Fruit fly (Drosophila melanogaster) whole organism, embryonic: ENCODE results near the gene Enoph.

Experiments used
- ATbp ChIP-seq: fragments of 200-800 bp; sonication (Bioruptor generic); optimal IDR thresholded peaks from 2 replicates; lab custom pipeline; 2017; ENCODE audit warnings: missing biosample characterization, mild to moderate bottlenecking, missing genetic modification characterization, missing genetic modification reagents
- BEAF-32 ChIP-seq: fragments of 200-800 bp; sonication (Bioruptor generic); optimal IDR thresholded peaks from 3 replicates; lab custom pipeline; 2017; ENCODE audit warnings: missing biosample characterization, missing genetic modification characterization, mild to moderate bottlenecking, moderate library complexity, missing genetic modification reagents
- CG11093 ChIP-seq: fragments of 200-800 bp; sonication (Bioruptor generic); IDR thresholded peaks from 3 replicates; pipeline ENCODE4 v1.3.6; 2022; ENCODE audit warnings: missing biosample characterization, missing genetic modification characterization
- CG11456 ChIP-seq: fragments of 200-800 bp; sonication (Bioruptor generic); IDR thresholded peaks from 3 replicates; pipeline ENCODE4 v1.3.6; 2022; ENCODE audit warnings: missing biosample characterization, missing genetic modification characterization
- CG12659 ChIP-seq: fragments of 200-800 bp; sonication (Bioruptor generic); optimal IDR thresholded peaks from 3 replicates; lab custom pipeline; 2017; ENCODE audit warnings: mild to moderate bottlenecking, missing biosample characterization, missing genetic modification reagents, missing genetic modification characterization
- CG14014 ChIP-seq: fragments of 200-800 bp; sonication (Bioruptor generic); IDR thresholded peaks from 2 replicates; pipeline ENCODE4 v1.3.6; 2022; ENCODE audit warnings: missing biosample characterization, missing genetic modification characterization
- CG14710 ChIP-seq: fragments of 200-800 bp; sonication (Bioruptor generic); optimal IDR thresholded peaks from 3 replicates; lab custom pipeline; 2019; ENCODE audit warnings: missing biosample characterization, mild to moderate bottlenecking, missing genetic modification characterization, moderate library complexity
- CG1647 ChIP-seq: fragments of 200-800 bp; sonication (Bioruptor generic); optimal IDR thresholded peaks from 3 replicates; lab custom pipeline; 2016; ENCODE audit warnings: missing biosample characterization, missing genetic modification characterization
- CG17385 ChIP-seq: fragments of 200-800 bp; sonication (Bioruptor generic); optimal IDR thresholded peaks from 3 replicates; lab custom pipeline; 2018; ENCODE audit warnings: missing biosample characterization, mild to moderate bottlenecking, missing genetic modification characterization
- CG17568 ChIP-seq: fragments of 200-800 bp; sonication (Bioruptor generic); optimal IDR thresholded peaks from 2 replicates; lab custom pipeline; 2018; ENCODE audit warnings: missing biosample characterization, mild to moderate bottlenecking, missing genetic modification characterization, moderate library complexity
- CG1792 ChIP-seq: fragments of 200-800 bp; sonication (Bioruptor generic); optimal IDR thresholded peaks from 2 replicates; lab custom pipeline; 2016; ENCODE audit warnings: missing biosample characterization, missing genetic modification characterization
- CG2678 ChIP-seq: fragments of 200-800 bp; sonication (Bioruptor generic); optimal IDR thresholded peaks from 3 replicates; lab custom pipeline; 2019; ENCODE audit warnings: missing biosample characterization, mild to moderate bottlenecking, missing genetic modification characterization, moderate library complexity
- CG30431 ChIP-seq: fragments of 200-800 bp; sonication (Bioruptor generic); optimal IDR thresholded peaks from 2 replicates; lab custom pipeline; 2017; ENCODE audit warnings: missing biosample characterization, missing genetic modification characterization
- CG3065 ChIP-seq: fragments of 200-800 bp; sonication (Bioruptor generic); optimal IDR thresholded peaks from 2 replicates; lab custom pipeline; 2016; ENCODE audit warnings: missing biosample characterization, missing genetic modification characterization
- CG31441 ChIP-seq: fragments of 200-800 bp; sonication (Bioruptor generic); IDR thresholded peaks from 2 replicates; pipeline ENCODE4 v1.3.6; 2022; ENCODE audit warnings: missing biosample characterization, missing genetic modification characterization
- CG5245 ChIP-seq: fragments of 200-800 bp; sonication (Bioruptor generic); optimal IDR thresholded peaks from 3 replicates; lab custom pipeline; 2016; ENCODE audit warnings: missing biosample characterization, missing genetic modification characterization
- CG7357 ChIP-seq: fragments of 200-800 bp; sonication (Bioruptor generic); IDR thresholded peaks from 3 replicates; pipeline ENCODE4 v1.3.6; 2022; ENCODE audit warnings: missing biosample characterization, missing genetic modification characterization
- CkIIα-i1 ChIP-seq: fragments of 200-800 bp; sonication (Bioruptor generic); IDR thresholded peaks from 2 replicates; pipeline ENCODE4 v1.3.6; 2022; ENCODE audit warnings: missing biosample characterization, missing genetic modification characterization
- Deaf1 ChIP-seq: fragments of 200-800 bp; optimal IDR thresholded peaks from 3 replicates; lab custom pipeline; 2019; ENCODE audit warnings: missing biosample characterization, mild to moderate bottlenecking, missing genetic modification characterization, moderate library complexity
- Dp ChIP-seq: fragments of 200-800 bp; sonication (Bioruptor generic); optimal IDR thresholded peaks from 2 replicates; lab custom pipeline; 2018; ENCODE audit warnings: missing biosample characterization, mild to moderate bottlenecking, missing genetic modification characterization, moderate library complexity
- Ets97D ChIP-seq: fragments of 200-800 bp; sonication (Bioruptor generic); optimal IDR thresholded peaks from 3 replicates; lab custom pipeline; 2016; ENCODE audit warnings: missing biosample characterization, missing genetic modification characterization
- GATAe ChIP-seq: fragments of 200-800 bp; sonication (Bioruptor generic); conservative IDR thresholded peaks from 2 replicates; pipeline ENCODE4 v1.3.6; 2022; ENCODE audit warnings: missing biosample characterization, missing genetic modification characterization
- HLH54F ChIP-seq: fragments of 200-800 bp; sonication (Bioruptor generic); optimal IDR thresholded peaks from 3 replicates; lab custom pipeline; 2016; ENCODE audit warnings: missing biosample characterization, missing genetic modification characterization
- Hand ChIP-seq: fragments of 200-800 bp; sonication (Bioruptor generic); optimal IDR thresholded peaks from 2 replicates; lab custom pipeline; 2017; ENCODE audit warnings: mild to moderate bottlenecking, missing biosample characterization, missing genetic modification reagents, missing genetic modification characterization
- Lim3 ChIP-seq: fragments of 200-800 bp; sonication (Bioruptor generic); IDR thresholded peaks from 2 replicates; pipeline ENCODE4 v1.3.6; 2022; ENCODE audit warnings: missing biosample characterization, missing genetic modification characterization
- MBD-R2 ChIP-seq: fragments of 200-800 bp; sonication (Bioruptor generic); IDR thresholded peaks from 2 replicates; pipeline ENCODE4 v1.3.6; 2022; ENCODE audit warnings: missing biosample characterization, missing genetic modification characterization
- NFAT ChIP-seq: fragments of 200-800 bp; sonication (Bioruptor generic); IDR thresholded peaks from 2 replicates; pipeline ENCODE4 v1.3.6; 2022; ENCODE audit warnings: missing biosample characterization, missing genetic modification characterization
- Sox100B ChIP-seq: fragments of 200-800 bp; sonication (Bioruptor generic); optimal IDR thresholded peaks from 3 replicates; lab custom pipeline; 2018; ENCODE audit warnings: missing biosample characterization, mild to moderate bottlenecking, missing genetic modification characterization
- Tbp ChIP-seq: fragments of >200 bp; optimal IDR thresholded peaks from 2 replicates; lab custom pipeline; 2018; ENCODE audit warnings: missing biosample characterization, missing genetic modification characterization
- Xbp1 ChIP-seq: fragments of 200-800 bp; sonication (Bioruptor generic); optimal IDR thresholded peaks from 3 replicates; lab custom pipeline; 2016; ENCODE audit warnings: missing biosample characterization, mild to moderate bottlenecking, missing genetic modification characterization
- amos ChIP-seq: fragments of 200-800 bp; sonication (Bioruptor generic); IDR thresholded peaks from 2 replicates; pipeline ENCODE4 v1.3.6; 2022; ENCODE audit warnings: missing biosample characterization, missing genetic modification characterization; ENCODE audit not compliant: partially characterized antibody
- bsh ChIP-seq, 2 experiments: fragments of 200-800 bp; sonication (Bioruptor generic); optimal IDR thresholded peaks; 2 replicates each; lab custom pipeline; 2017 to 2018; ENCODE audit warnings: mild to moderate bottlenecking in 2 of 2, missing biosample characterization in 2 of 2, missing genetic modification characterization in 2 of 2, moderate library complexity in 1 of 2
- ci ChIP-seq: fragments of 200-800 bp; sonication (Bioruptor generic); IDR thresholded peaks from 3 replicates; pipeline ENCODE4 v1.3.6; 2022; ENCODE audit warnings: missing biosample characterization, missing genetic modification characterization
- corto ChIP-seq: fragments of 200-800 bp; sonication (Bioruptor generic); optimal IDR thresholded peaks from 2 replicates; lab custom pipeline; 2016; ENCODE audit warnings: missing biosample characterization, mild to moderate bottlenecking, missing genetic modification characterization, moderate library complexity
- cwo ChIP-seq: fragments of 200-800 bp; sonication (Bioruptor generic); optimal IDR thresholded peaks from 3 replicates; lab custom pipeline; 2017; ENCODE audit warnings: missing biosample characterization, missing genetic modification characterization, mild to moderate bottlenecking, moderate library complexity, missing genetic modification reagents
- dan ChIP-seq: fragments of 200-800 bp; sonication (Bioruptor generic); IDR thresholded peaks from 2 replicates; pipeline ENCODE4 v1.3.6; 2022; ENCODE audit warnings: missing biosample characterization, missing genetic modification characterization
- disco-r ChIP-seq: fragments of 200-800 bp; sonication (Bioruptor generic); optimal IDR thresholded peaks from 2 replicates; lab custom pipeline; 2016; ENCODE audit warnings: missing biosample characterization, missing genetic modification characterization
- dmrt99B ChIP-seq: fragments of 200-800 bp; sonication (Bioruptor generic); optimal IDR thresholded peaks from 2 replicates; lab custom pipeline; 2018; ENCODE audit warnings: missing biosample characterization, mild to moderate bottlenecking, missing genetic modification characterization, moderate library complexity
- gsb ChIP-seq: fragments of 200-800 bp; sonication (Bioruptor generic); IDR thresholded peaks from 2 replicates; pipeline ENCODE4 v1.3.6; 2022; ENCODE audit warnings: missing biosample characterization, missing genetic modification characterization
- kni ChIP-seq: fragments of 200-800 bp; sonication (Bioruptor generic); optimal IDR thresholded peaks from 3 replicates; lab custom pipeline; 2017; ENCODE audit warnings: mild to moderate bottlenecking, missing biosample characterization, missing genetic modification reagents, missing genetic modification characterization
- lab ChIP-seq: fragments of 200-800 bp; sonication (Bioruptor generic); optimal IDR thresholded peaks from 3 replicates; lab custom pipeline; 2017; ENCODE audit warnings: missing biosample characterization, missing genetic modification characterization, mild to moderate bottlenecking, moderate library complexity, missing genetic modification reagents
- lilli ChIP-seq: fragments of 200-800 bp; sonication (Bioruptor generic); optimal IDR thresholded peaks from 3 replicates; lab custom pipeline; 2016; ENCODE audit warnings: missing biosample characterization, missing genetic modification characterization
- pros ChIP-seq: fragments of 200-800 bp; sonication (Bioruptor generic); optimal IDR thresholded peaks from 3 replicates; lab custom pipeline; 2019; ENCODE audit warnings: missing biosample characterization, mild to moderate bottlenecking, missing genetic modification characterization, moderate library complexity
- pum ChIP-seq: fragments of 200-800 bp; sonication (Bioruptor generic); optimal IDR thresholded peaks from 2 replicates; lab custom pipeline; 2016; ENCODE audit warnings: missing biosample characterization, missing genetic modification characterization
- run ChIP-seq: fragments of 200-800 bp; sonication (Bioruptor generic); optimal IDR thresholded peaks from 3 replicates; lab custom pipeline; 2018; ENCODE audit warnings: missing biosample characterization, mild to moderate bottlenecking, missing genetic modification characterization
- sna ChIP-seq: fragments of 200-800 bp; sonication (Bioruptor generic); IDR thresholded peaks from 2 replicates; pipeline ENCODE4 v1.3.6; 2022; ENCODE audit warnings: missing biosample characterization, missing genetic modification characterization; ENCODE audit not compliant: partially characterized antibody
- toy ChIP-seq: fragments of 200-800 bp; sonication (Bioruptor generic); IDR thresholded peaks from 2 replicates; pipeline ENCODE4 v1.3.6; 2022; ENCODE audit warnings: missing biosample characterization, missing genetic modification characterization
- vfl ChIP-seq: fragments of 200-800 bp; sonication (Bioruptor generic); optimal IDR thresholded peaks from 2 replicates; lab custom pipeline; 2016; ENCODE audit warnings: missing biosample characterization, missing genetic modification characterization
- zen2 ChIP-seq: fragments of 200-800 bp; sonication (Bioruptor generic); IDR thresholded peaks from 3 replicates; pipeline ENCODE4 v1.3.6; 2022; ENCODE audit warnings: missing biosample characterization, missing genetic modification characterization; ENCODE audit not compliant: partially characterized antibody

Enoph gene

dm6 chr3R:5256462-5257146 lies at the start of gene Enoph, which contains the start of gene Hph (continued):
- TF ChIP-seq GATAe, result no peak
- no peak for TF ChIP-seq pros
- TF ChIP-seq BEAF-32 (GFP tag; lab: Kevin White, UChicago), result peak; percentile 89
- peak in 1 of 2 experiments; percentile 39 for TF ChIP-seq bsh (GFP tag; optimal IDR thresholded peaks at IDR 0.05; lab: Kevin White, UChicago)
- TF ChIP-seq CG17568 (GFP tag; lab: Kevin White, UChicago), result no peak
- TF ChIP-seq gsb, result no peak
- TF ChIP-seq CG17385 (GFP tag; lab: Kevin White, UChicago), result peak; percentile 46
- peak; percentile 61 for TF ChIP-seq HLH54F
- peak; percentile 63; the same call in 1 of the 3 replicates for TF ChIP-seq CG11456 (GFP tag; lab: Robert Waterston, UW)
- TF ChIP-seq toy (GFP tag; lab: Robert Waterston, UW), result no peak
- TF ChIP-seq Ets97D (GFP tag; lab: Kevin White, UChicago), result peak; percentile 62
- peak; percentile 69 for TF ChIP-seq Xbp1 (GFP tag; lab: Kevin White, UChicago)
- TF ChIP-seq CG31441 (GFP tag; lab: Robert Waterston, UW), result peak; percentile 52; the same call in 1 of the 2 replicates
- TF ChIP-seq MBD-R2 (GFP tag; lab: Robert Waterston, UW), result peak; percentile 28; the same call in 1 of the 2 replicates
- TF ChIP-seq dmrt99B (tag; lab: Kevin White, UChicago), result peak; percentile 61
- TF ChIP-seq kni (GFP tag; lab: Kevin White, UChicago), result no peak
- no peak for TF ChIP-seq CG1647 (GFP tag; lab: Kevin White, UChicago)
- TF ChIP-seq pum (GFP tag; lab: Kevin White, UChicago), result peak; percentile 34
- no peak for TF ChIP-seq dan (GFP tag; lab: Robert Waterston, UW)
- peak; percentile 28 for TF ChIP-seq CG30431 (GFP tag; lab: Kevin White, UChicago)
- peak; percentile 70 for TF ChIP-seq corto (GFP tag; lab: Kevin White, UChicago)
- TF ChIP-seq run (tag; lab: Kevin White, UChicago), result no peak
- peak; percentile 79 for TF ChIP-seq CG2678
- TF ChIP-seq NFAT (GFP tag; lab: Robert Waterston, UW), result peak; percentile 38; the same call in 1 of the 2 replicates
- TF ChIP-seq CG1792 (GFP tag; lab: Kevin White, UChicago), result peak; percentile 42
- TF ChIP-seq CG12659 (GFP tag; lab: Kevin White, UChicago), result peak; percentile 85
- peak; percentile 86 for TF ChIP-seq amos (GFP tag; lab: Robert Waterston, UW)
- TF ChIP-seq CG14014 (GFP tag; lab: Robert Waterston, UW), result no peak
- TF ChIP-seq CkIIα-i1, result no peak
- TF ChIP-seq CG11093 (GFP tag; lab: Robert Waterston, UW), result peak; percentile 54; the same call in 1 of the 3 replicates
- peak; percentile 13 for TF ChIP-seq vfl (GFP tag; lab: Kevin White, UChicago)
- peak; percentile 72 for TF ChIP-seq CG14710 (tag; lab: Kevin White, UChicago)
- peak; percentile 48 for TF ChIP-seq Dp
- no peak for TF ChIP-seq Hand
- TF ChIP-seq Tbp (GFP tag; lab: Kevin White, UChicago), result no peak
- TF ChIP-seq Lim3 (GFP tag; lab: Robert Waterston, UW), result no peak
- TF ChIP-seq cwo, result peak; percentile 52
- TF ChIP-seq lab, result peak; percentile 62
- TF ChIP-seq CG3065 (GFP tag; lab: Kevin White, UChicago), result peak; percentile 15
- no peak for TF ChIP-seq ATbp
- peak; percentile 79 for TF ChIP-seq lilli (GFP tag; lab: Kevin White, UChicago)
- peak; percentile 69 for TF ChIP-seq Sox100B (GFP tag; lab: Kevin White, UChicago)
- peak; percentile 38 for TF ChIP-seq CG5245 (GFP tag; lab: Kevin White, UChicago)
- TF ChIP-seq CG7357 (GFP tag; lab: Robert Waterston, UW), result peak; percentile 73
- peak; percentile 22 for TF ChIP-seq Deaf1 (tag; lab: Kevin White, UChicago)
- peak; percentile 57; the same call in 1 of the 2 replicates for TF ChIP-seq sna (GFP tag; lab: Robert Waterston, UW)
- TF ChIP-seq disco-r, result no peak
- no peak for TF ChIP-seq ci (GFP tag; lab: Robert Waterston, UW)
- peak; percentile 39; the same call in 1 of the 3 replicates for TF ChIP-seq zen2 (GFP tag; lab: Robert Waterston, UW)
